Worm (Caenorhabditis elegans) whole organism, L4 larva: ENCODE data around the gene W07A12.8.

Experiments
- F26F4.8 ChIP-seq: fragments of 200-800 bp; sonication (Bioruptor generic); conservative IDR thresholded peaks from 2 replicates; pipeline ENCODE4 v1.3.6; 2022; ENCODE audit warnings: missing genetic modification characterization, missing compliant biosample characterization
- F37D6.2 ChIP-seq: sonication (generic microtip); optimal IDR thresholded peaks from 2 replicates; lab custom pipeline; 2016; ENCODE audit warnings: mild to moderate bottlenecking, missing genetic modification characterization, missing compliant biosample characterization
- F49E8.2 ChIP-seq: sonication (generic microtip); optimal IDR thresholded peaks from 2 replicates; lab custom pipeline; 2016; ENCODE audit warnings: missing compliant biosample characterization, mild to moderate bottlenecking, missing genetic modification characterization, borderline replicate concordance
- R02D3.7 ChIP-seq: fragments of 150-350 bp; sonication (generic microtip); optimal IDR thresholded peaks from 3 replicates; lab custom pipeline; 2014; ENCODE audit warnings: missing biosample characterization, missing genetic modification characterization
- Y75B8A.6 ChIP-seq: fragments of 200-800 bp; sonication (Bioruptor generic); IDR thresholded peaks from 2 replicates; pipeline ENCODE4 v1.3.6; 2022; ENCODE audit warnings: missing genetic modification reagents, missing genetic modification characterization, missing compliant biosample characterization
- aha-1 ChIP-seq: fragments of 150-350 bp; peaks from one replicate; lab custom pipeline; 2014; ENCODE audit warnings: missing biosample characterization, missing genetic modification characterization
- ceh-32 ChIP-seq: sonication (generic microtip); optimal IDR thresholded peaks from 2 replicates; lab custom pipeline; 2016; ENCODE audit warnings: mild to moderate bottlenecking, missing genetic modification characterization, missing compliant biosample characterization; ENCODE audit not compliant: poor library complexity
- ces-1 ChIP-seq: fragments of 150-350 bp; sonication (generic microtip); optimal IDR thresholded peaks from 4 replicates; lab custom pipeline; 2014; ENCODE audit warnings: missing biosample characterization, missing genetic modification reagents, missing genetic modification characterization
- cey-2 ChIP-seq: sonication (generic microtip); optimal IDR thresholded peaks from 3 replicates; lab custom pipeline; 2017; ENCODE audit warnings: missing genetic modification characterization, mild to moderate bottlenecking, missing compliant biosample characterization, antibody characterized with exemption, borderline replicate concordance; ENCODE audit not compliant: insufficient read depth
- daf-16 ChIP-seq, 3 experiments: sonication (generic microtip); optimal IDR thresholded peaks; 2 replicates each; lab custom pipeline; 2016 to 2017; ENCODE audit warnings: missing genetic modification characterization in 3 of 3, missing genetic modification reagents in 3 of 3, mild to moderate bottlenecking in 2 of 3, missing compliant biosample characterization in 2 of 3, missing biosample characterization in 1 of 3, moderate library complexity in 1 of 3
- daf-8 ChIP-seq: fragments of 200-800 bp; sonication (Bioruptor generic); IDR thresholded peaks from 2 replicates; pipeline ENCODE4 v1.3.6; 2022; ENCODE audit warnings: missing genetic modification characterization, missing compliant biosample characterization
- dpl-1 ChIP-seq: fragments of 150-350 bp; optimal IDR thresholded peaks from 2 replicates; lab custom pipeline; 2014; ENCODE audit warnings: missing biosample characterization, missing genetic modification reagents, missing genetic modification characterization
- duxl-1 ChIP-seq: sonication (generic microtip); optimal IDR thresholded peaks from 2 replicates; lab custom pipeline; 2016; ENCODE audit warnings: mild to moderate bottlenecking, missing genetic modification characterization, moderate library complexity, missing compliant biosample characterization; ENCODE audit not compliant: poor library complexity
- fos-1 ChIP-seq: fragments of 150-350 bp; optimal IDR thresholded peaks from 2 replicates; lab custom pipeline; 2014; ENCODE audit warnings: missing biosample characterization, missing genetic modification characterization
- hlh-30 ChIP-seq: sonication (generic microtip); optimal IDR thresholded peaks from 2 replicates; lab custom pipeline; 2017; ENCODE audit warnings: antibody characterized with exemption, mild to moderate bottlenecking, missing genetic modification characterization, missing compliant biosample characterization; ENCODE audit not compliant: insufficient read depth
- jun-1 ChIP-seq: fragments of 150-350 bp; optimal IDR thresholded peaks from 2 replicates; lab custom pipeline; 2014; ENCODE audit warnings: missing biosample characterization, missing genetic modification reagents, missing genetic modification characterization
- lin-38 ChIP-seq: fragments of 200-800 bp; sonication (Bioruptor generic); IDR thresholded peaks from 2 replicates; pipeline ENCODE4 v1.3.6; 2022; ENCODE audit warnings: missing genetic modification reagents, missing genetic modification characterization, missing compliant biosample characterization
- lin-39 ChIP-seq: fragments of 150-350 bp; optimal IDR thresholded peaks from 2 replicates; lab custom pipeline; 2014; ENCODE audit warnings: missing biosample characterization, missing genetic modification reagents, missing genetic modification characterization
- mdl-1 ChIP-seq, 2 experiments: fragments of 150-350 bp in 1 of 2; sonication (generic microtip) in 1 of 2; optimal IDR thresholded peaks; 2 replicates each; lab custom pipeline; 2014 to 2017; ENCODE audit warnings: missing biosample characterization in 2 of 2, missing genetic modification characterization in 2 of 2
- mdt-29 ChIP-seq: fragments of 200-800 bp; sonication (Bioruptor generic); IDR thresholded peaks from 2 replicates; pipeline ENCODE4 v1.3.6; 2022; ENCODE audit warnings: missing genetic modification reagents, missing genetic modification characterization, missing compliant biosample characterization
- nhr-102 ChIP-seq: sonication (generic microtip); optimal IDR thresholded peaks from 2 replicates; lab custom pipeline; 2016; ENCODE audit warnings: mild to moderate bottlenecking, missing genetic modification characterization, moderate library complexity, missing compliant biosample characterization
- nhr-11 ChIP-seq: fragments of 150-350 bp; optimal IDR thresholded peaks from 2 replicates; lab custom pipeline; 2014; ENCODE audit warnings: missing biosample characterization, missing genetic modification characterization
- nhr-111 ChIP-seq: fragments of 200-800 bp; sonication (Bioruptor generic); optimal IDR thresholded peaks from 2 replicates; lab custom pipeline; 2018; ENCODE audit warnings: mild to moderate bottlenecking, missing genetic modification characterization, missing compliant biosample characterization
- nhr-28 ChIP-seq: fragments of 150-350 bp; optimal IDR thresholded peaks from 2 replicates; lab custom pipeline; 2014; ENCODE audit warnings: missing biosample characterization, missing genetic modification characterization
- nhr-41 ChIP-seq: fragments of 200-800 bp; sonication (Bioruptor generic); IDR thresholded peaks from 2 replicates; pipeline ENCODE4 v1.3.6; 2022; ENCODE audit warnings: missing genetic modification reagents, missing genetic modification characterization, missing compliant biosample characterization
- nhr-48 ChIP-seq: sonication (generic microtip); optimal IDR thresholded peaks from 2 replicates; lab custom pipeline; 2016; ENCODE audit warnings: mild to moderate bottlenecking, missing genetic modification characterization, missing compliant biosample characterization
- set-16 ChIP-seq: fragments of 200-800 bp; sonication (Bioruptor generic); IDR thresholded peaks from 2 replicates; pipeline ENCODE4 v1.3.6; 2022; ENCODE audit warnings: missing genetic modification reagents, missing genetic modification characterization, missing compliant biosample characterization
- snpc-4 ChIP-seq: fragments of 150-350 bp; optimal IDR thresholded peaks from 2 replicates; lab custom pipeline; 2014; ENCODE audit warnings: missing biosample characterization, missing genetic modification characterization
- spr-3 ChIP-seq: fragments of 200-800 bp; sonication (Bioruptor generic); optimal IDR thresholded peaks from 2 replicates; lab custom pipeline; 2018; ENCODE audit warnings: mild to moderate bottlenecking, missing genetic modification characterization, missing compliant biosample characterization
- unc-62 ChIP-seq, 3 experiments: fragments of 150-350 bp in 1 of 3; sonication (generic microtip); optimal IDR thresholded peaks in 2 of 3; peaks in 1 of 3; 1 replicate in 1 of 3; 2 replicates in 2 of 3; lab custom pipeline; 2014 to 2017; ENCODE audit warnings: missing biosample characterization in 3 of 3, missing genetic modification characterization in 3 of 3, missing genetic modification reagents in 3 of 3, missing genotype in 1 of 3
- vab-7 ChIP-seq: fragments of 200-800 bp; sonication (Bioruptor generic); IDR thresholded peaks from 2 replicates; pipeline ENCODE4 v1.3.6; 2022; ENCODE audit warnings: missing genetic modification reagents, missing genetic modification characterization, missing compliant biosample characterization
- zag-1 ChIP-seq: fragments of 150-350 bp; optimal IDR thresholded peaks from 2 replicates; lab custom pipeline; 2014; ENCODE audit warnings: missing biosample characterization, missing genetic modification characterization
- zfp-2 ChIP-seq: sonication (generic microtip); optimal IDR thresholded peaks from 2 replicates; lab custom pipeline; 2016; ENCODE audit warnings: mild to moderate bottlenecking, missing genetic modification characterization, missing compliant biosample characterization
- zfp-3 ChIP-seq: fragments of 200-800 bp; sonication (Bioruptor generic); conservative IDR thresholded peaks from 2 replicates; pipeline ENCODE4 v1.3.6; 2022; ENCODE audit warnings: missing genetic modification reagents, missing genetic modification characterization, missing compliant biosample characterization
- zip-11 ChIP-seq: fragments of 200-800 bp; sonication (Bioruptor generic); IDR thresholded peaks from 2 replicates; pipeline ENCODE4 v1.3.6; 2022; ENCODE audit warnings: missing genetic modification characterization, missing compliant biosample characterization

The W07A12.8 gene

DNA sequence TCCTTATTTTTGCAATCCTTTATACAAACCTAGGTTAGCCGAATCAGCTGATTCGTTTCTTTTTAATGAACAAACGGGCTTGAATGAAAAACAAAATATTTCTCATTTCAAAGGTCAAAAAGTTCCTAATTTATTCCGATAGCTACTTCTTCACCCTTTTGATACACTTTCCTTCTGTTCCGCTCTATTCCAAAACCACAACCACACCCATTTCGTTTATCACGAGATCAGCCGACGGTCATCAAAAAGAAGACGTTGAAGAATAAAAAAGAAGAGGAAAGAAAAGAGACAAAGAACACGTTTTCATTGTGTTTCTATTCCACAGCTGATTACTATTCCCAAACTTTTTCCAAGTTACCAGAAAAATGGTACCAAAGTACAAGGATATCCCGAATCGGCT lies 17.5 kb downstream of the W07A12.8 start:
- TF ChIP-seq F26F4.8 (GFP tag; lab: Robert Waterston, UW): no peak
- no peak for TF ChIP-seq nhr-41
- no peak for TF ChIP-seq Y75B8A.6 (GFP tag; lab: Robert Waterston, UW)
- TF ChIP-seq duxl-1: no peak
- TF ChIP-seq R02D3.7 (tag; lab: Kevin White, UChicago): no peak
- no peak for TF ChIP-seq set-16 (GFP tag; lab: Robert Waterston, UW)
- TF ChIP-seq zfp-3 (GFP tag; lab: Robert Waterston, UW): no peak

DNA sequence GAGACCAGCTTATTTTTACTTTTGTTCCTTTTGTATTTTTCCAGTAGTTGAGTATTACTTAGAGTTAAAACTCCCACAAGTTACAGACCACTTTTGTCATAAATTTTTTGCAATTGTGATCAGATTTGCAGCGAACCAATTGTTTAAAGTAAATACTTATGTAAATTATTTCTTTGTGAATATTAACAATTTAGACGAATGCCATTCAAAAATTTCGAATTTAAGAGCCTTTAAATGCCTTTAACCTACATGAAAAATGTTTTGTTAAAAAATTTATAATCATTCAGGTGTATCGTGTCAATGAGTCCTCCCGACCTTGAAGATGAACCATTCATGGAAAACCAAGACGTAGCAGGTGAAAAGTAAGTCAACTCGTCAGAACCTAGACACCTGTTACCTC lies 19.7 kb downstream of the W07A12.8 start, which contains the start of gene W07A12.4:
W07A12.4 (plus strand) TSS at position 301 of the 400 bp plus-strand sequence.
- TF ChIP-seq cey-2: no peak
- no peak for TF ChIP-seq fos-1 (tag; lab: Kevin White, UChicago)
- peak; percentile 41 for TF ChIP-seq aha-1

- no peak for TF ChIP-seq hlh-30
- TF ChIP-seq nhr-28 (tag; lab: Kevin White, UChicago): no peak
- TF ChIP-seq zfp-3 (GFP tag; lab: Robert Waterston, UW): no peak
- no peak for TF ChIP-seq unc-62 (GFP tag; optimal IDR thresholded peaks at IDR 0.05 in 1 of 2; lab: Kevin White, UChicago)
- TF ChIP-seq unc-62 (tag; optimal IDR thresholded peaks at IDR 0.05; lab: Kevin White, UChicago): no peak
- TF ChIP-seq zag-1 (tag; lab: Kevin White, UChicago): no peak
- TF ChIP-seq nhr-11: no peak
- no peak for TF ChIP-seq lin-39 (tag; lab: Kevin White, UChicago)
- TF ChIP-seq lin-38 (GFP tag; lab: Robert Waterston, UW): no peak
- TF ChIP-seq nhr-48: no peak
- TF ChIP-seq Y75B8A.6 (GFP tag; lab: Robert Waterston, UW): no peak
- no peak for TF ChIP-seq F49E8.2 (tag; lab: Kevin White, UChicago)
- no peak for TF ChIP-seq snpc-4 (tag; lab: Kevin White, UChicago)
- no peak for TF ChIP-seq spr-3 (GFP tag; lab: Kevin White, UChicago)
- no peak for TF ChIP-seq R02D3.7 (tag; lab: Kevin White, UChicago)
- no peak for TF ChIP-seq zip-11 (GFP tag; lab: Robert Waterston, UW)
- TF ChIP-seq zfp-2 (tag; lab: Kevin White, UChicago): no peak
- TF ChIP-seq nhr-111 (GFP tag; lab: Kevin White, UChicago): no peak
- TF ChIP-seq daf-8 (GFP tag; lab: Robert Waterston, UW): no peak
- TF ChIP-seq ceh-32: no peak
- TF ChIP-seq mdt-29 (GFP tag; lab: Robert Waterston, UW): no peak
- TF ChIP-seq, all 104 proteins: peak for 0
These were observed 21.2 kb downstream of the W07A12.8 start for ce11 chrII:9144366-9144765.

ce11 chrII:9143795-9144194 lies 21.8 kb downstream of the W07A12.8 start:
- TF ChIP-seq unc-62 (GFP tag; optimal IDR thresholded peaks at IDR 0.05 in 1 of 2; lab: Kevin White, UChicago) (peak in 1 of 2 experiments; percentile 93), unc-62 (tag; optimal IDR thresholded peaks at IDR 0.05; lab: Kevin White, UChicago) (no peak), vab-7 (GFP tag; lab: Robert Waterston, UW) (no peak), jun-1 (no peak)

DNA sequence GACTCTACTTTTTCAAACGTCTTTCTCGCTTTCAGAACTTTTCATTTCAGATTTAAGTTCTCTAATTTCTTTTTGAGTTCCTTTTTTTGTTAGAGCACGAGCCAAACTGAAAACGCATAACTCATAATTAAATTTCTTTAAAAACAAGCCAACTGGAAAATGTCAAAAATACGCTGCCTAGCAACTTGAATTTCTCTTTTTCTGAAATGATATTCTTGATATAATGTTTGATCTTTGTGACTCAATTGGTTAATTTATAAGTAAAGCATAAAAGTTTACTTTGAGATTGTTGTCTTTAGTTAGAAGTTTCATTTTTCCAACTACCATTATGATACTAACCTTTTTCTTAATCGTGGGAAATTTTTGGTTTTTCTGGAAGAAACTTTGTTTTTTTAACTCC lies 24.5 kb downstream of the W07A12.8 start:
- TF ChIP-seq unc-62 (GFP tag; optimal IDR thresholded peaks at IDR 0.05 in 1 of 2; lab: Kevin White, UChicago) (peak in 1 of 2 experiments; percentile 52), unc-62 (tag; optimal IDR thresholded peaks at IDR 0.05; lab: Kevin White, UChicago) (no peak), F37D6.2 (tag; lab: Kevin White, UChicago) (no peak)

- TF ChIP-seq Y75B8A.6 (GFP tag; lab: Robert Waterston, UW): no peak
- no peak for TF ChIP-seq ces-1 (GFP tag; lab: Kevin White, UChicago)
- peak; percentile 42 for TF ChIP-seq aha-1
- TF ChIP-seq daf-16 (GFP tag; optimal IDR thresholded peaks at IDR 0.05; lab: Kevin White, UChicago): no peak
- no peak for TF ChIP-seq daf-16 (tag; optimal IDR thresholded peaks at IDR 0.05; lab: Kevin White, UChicago)
- TF ChIP-seq nhr-28 (tag; lab: Kevin White, UChicago): no peak
- no peak for TF ChIP-seq nhr-102 (tag; lab: Kevin White, UChicago)
- TF ChIP-seq dpl-1 (GFP tag; lab: Kevin White, UChicago): no peak
- no peak for TF ChIP-seq mdl-1 (tag; optimal IDR thresholded peaks at IDR 0.05; lab: Kevin White, UChicago)
These were observed 26.4 kb downstream of the W07A12.8 start, which contains the start of gene Y9C2UA.1 for ce11 chrII:9139172-9139700. Y9C2UA.1 (plus strand) TSS chrII:9139650.
